Fruit fly (Drosophila melanogaster) whole organism, pupa: ENCODE data around the gene CG3982.

Experiments
- CG10348 ChIP-seq: fragments of 200-800 bp; sonication (Bioruptor generic); IDR thresholded peaks from 2 replicates; pipeline ENCODE4 v1.3.6; 2022; ENCODE audit warnings: missing biosample characterization, missing genetic modification characterization
- CG13204 ChIP-seq: fragments of 200-800 bp; sonication (Bioruptor generic); optimal IDR thresholded peaks from 2 replicates; lab custom pipeline; 2018; ENCODE audit warnings: missing biosample characterization, mild to moderate bottlenecking, missing genetic modification characterization, moderate library complexity
- CG15710 ChIP-seq: fragments of 200-800 bp; sonication (Bioruptor generic); optimal IDR thresholded peaks from 2 replicates; lab custom pipeline; 2018; ENCODE audit warnings: missing biosample characterization, mild to moderate bottlenecking, missing genetic modification characterization, moderate library complexity
- CG17806 ChIP-seq: fragments of 200-800 bp; sonication (Bioruptor generic); optimal IDR thresholded peaks from 2 replicates; lab custom pipeline; 2018; ENCODE audit warnings: missing biosample characterization, mild to moderate bottlenecking, missing genetic modification characterization, moderate library complexity
- CG32121 ChIP-seq: fragments of 200-800 bp; sonication (Bioruptor generic); IDR thresholded peaks from 2 replicates; pipeline ENCODE4 v1.3.6; 2022; ENCODE audit warnings: missing biosample characterization, missing genetic modification characterization
- CG34367 ChIP-seq: fragments of 200-800 bp; sonication (Bioruptor generic); optimal IDR thresholded peaks from 2 replicates; lab custom pipeline; 2018; ENCODE audit warnings: missing biosample characterization, mild to moderate bottlenecking, missing genetic modification characterization
- CG8159 ChIP-seq: fragments of 200-800 bp; sonication (Bioruptor generic); optimal IDR thresholded peaks from 3 replicates; lab custom pipeline; 2018; ENCODE audit warnings: missing biosample characterization, mild to moderate bottlenecking, missing genetic modification characterization, moderate library complexity
- CG8301 ChIP-seq: fragments of 200-800 bp; sonication (Bioruptor generic); optimal IDR thresholded peaks from 2 replicates; lab custom pipeline; 2018; ENCODE audit warnings: missing biosample characterization, mild to moderate bottlenecking, missing genetic modification characterization
- CG9948 ChIP-seq: fragments of 200-800 bp; sonication (Bioruptor generic); optimal IDR thresholded peaks from 2 replicates; lab custom pipeline; 2018; ENCODE audit warnings: missing biosample characterization, mild to moderate bottlenecking, missing genetic modification characterization, moderate library complexity
- Ets98B ChIP-seq: fragments of 200-800 bp; sonication (Bioruptor generic); IDR thresholded peaks from 2 replicates; pipeline ENCODE4 v1.3.6; 2022; ENCODE audit warnings: missing biosample characterization, missing genetic modification characterization
- Pif1A ChIP-seq: fragments of 200-800 bp; sonication (Bioruptor generic); optimal IDR thresholded peaks from 3 replicates; lab custom pipeline; 2016; ENCODE audit warnings: missing biosample characterization, missing genetic modification characterization
- Pif1B ChIP-seq: fragments of 200-800 bp; sonication (Bioruptor generic); optimal IDR thresholded peaks from 3 replicates; lab custom pipeline; 2016; ENCODE audit warnings: missing biosample characterization, missing genetic modification characterization
- Snoo ChIP-seq: fragments of 200-800 bp; sonication (Bioruptor generic); optimal IDR thresholded peaks from 3 replicates; lab custom pipeline; 2017; ENCODE audit warnings: missing biosample characterization, mild to moderate bottlenecking, missing genetic modification characterization, inconsistent platforms
- fd96Ca ChIP-seq: fragments of 200-800 bp; sonication (Bioruptor generic); IDR thresholded peaks from 3 replicates; pipeline ENCODE4 v1.3.6; 2022; ENCODE audit warnings: missing biosample characterization, missing genetic modification characterization

DNA sequence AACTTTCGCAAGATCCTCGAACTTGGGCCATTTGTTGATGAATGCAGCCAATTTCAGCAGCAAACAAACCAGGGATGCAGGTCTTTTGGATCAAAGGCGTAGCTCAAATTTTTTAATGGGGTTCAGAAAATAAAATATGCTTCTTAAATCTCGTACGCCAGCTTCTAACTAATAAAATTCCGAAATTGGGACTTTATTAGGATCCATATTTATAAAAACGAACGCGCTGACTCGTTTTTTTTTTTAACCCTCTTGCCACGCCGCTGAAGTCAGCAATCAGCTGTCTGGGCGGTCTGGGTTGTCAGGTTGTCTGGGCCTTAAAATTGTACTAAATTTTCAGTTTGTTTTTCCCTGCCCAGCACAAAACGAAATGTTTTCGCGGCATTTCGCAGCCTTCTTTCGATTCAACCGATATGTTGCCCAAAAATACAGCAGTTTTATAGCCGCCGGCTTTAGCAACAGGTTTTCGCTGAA lies 40.5 kb upstream of the CG3982 start, which contains the start of gene CG3437:
- TF ChIP-seq Snoo (tag; lab: Kevin White, UChicago) (peak; percentile 99), CG34367 (tag; lab: Kevin White, UChicago) (peak; percentile 99), Pif1A (GFP tag; lab: Kevin White, UChicago) (peak; percentile 100), Pif1B (GFP tag; lab: Kevin White, UChicago) (peak; percentile 99), CG15710 (tag; lab: Kevin White, UChicago) (peak; percentile 100), CG32121 (GFP tag; lab: Robert Waterston, UW) (peak; percentile 100), CG8301 (tag; lab: Kevin White, UChicago) (peak; percentile 100), CG10348 (GFP tag; lab: Robert Waterston, UW) (peak; percentile 99), CG9948 (tag; lab: Kevin White, UChicago) (peak; percentile 100), CG13204 (peak; percentile 98), Ets98B (GFP tag; lab: Robert Waterston, UW) (peak; percentile 100), CG17806 (peak; percentile 99), CG8159 (tag; lab: Kevin White, UChicago) (peak; percentile 99), fd96Ca (peak; percentile 100)
